Worm (Caenorhabditis elegans) whole organism, L4/young adult: ENCODE measurements around the gene col-174.

Experiments
- W03F9.2 ChIP-seq: fragments of 150-350 bp; optimal IDR thresholded peaks from 2 replicates; lab custom pipeline; 2014; ENCODE audit warnings: missing biosample characterization, missing genetic modification characterization
- dao-5 ChIP-seq: sonication (generic microtip); optimal IDR thresholded peaks from 2 replicates; lab custom pipeline; 2016; ENCODE audit warnings: missing genotype, missing genetic modification characterization, moderate library complexity, missing compliant biosample characterization
- him-1 ChIP-seq: sonication (generic microtip); optimal IDR thresholded peaks from 2 replicates; lab custom pipeline; 2016; ENCODE audit warnings: missing genotype, missing genetic modification reagents, missing genetic modification characterization, missing compliant biosample characterization

DNA sequence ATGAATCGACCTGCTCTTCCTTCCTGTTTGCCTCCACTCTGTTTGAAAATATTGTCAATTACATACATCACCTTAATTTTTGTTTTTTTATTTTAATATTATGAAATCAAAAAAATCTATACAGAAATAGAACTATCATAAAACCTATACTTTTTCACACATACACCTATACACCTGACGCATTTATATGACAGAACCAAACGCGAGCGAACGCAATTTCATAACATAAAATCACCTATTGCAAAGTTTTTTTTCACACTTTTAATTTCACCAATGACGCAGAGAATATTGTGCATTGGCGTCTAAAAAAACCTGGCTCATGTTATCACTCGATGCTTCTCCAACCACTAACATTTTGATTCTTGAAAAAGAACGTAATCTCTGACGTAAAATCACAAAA is 15.4 kb downstream of the col-174 start:
- TF ChIP-seq him-1 (tag; lab: Kevin White, UChicago) = no peak
- no peak for TF ChIP-seq W03F9.2 (tag; lab: Kevin White, UChicago)
- no peak for TF ChIP-seq dao-5 (tag; lab: Kevin White, UChicago)
